Worm (Caenorhabditis elegans) whole organism, L1 larva: Measurements from ENCODE around the gene M04B2.2.

Experiments used
- C04F5.9 ChIP-seq: sonication (generic microtip); optimal IDR thresholded peaks from 2 replicates; lab custom pipeline; 2016; ENCODE audit warnings: missing genetic modification characterization, missing compliant biosample characterization
- C34B4.2 ChIP-seq: sonication (generic microtip); optimal IDR thresholded peaks from 2 replicates; lab custom pipeline; 2017; ENCODE audit warnings: mild to moderate bottlenecking, missing genetic modification characterization, missing compliant biosample characterization
- Y116A8C.19 ChIP-seq: sonication (generic microtip); optimal IDR thresholded peaks from 2 replicates; lab custom pipeline; 2016; ENCODE audit warnings: missing compliant biosample characterization, missing genetic modification characterization, borderline replicate concordance
- aha-1 ChIP-seq: fragments of 150-350 bp; optimal IDR thresholded peaks from 2 replicates; lab custom pipeline; 2014; ENCODE audit warnings: missing biosample characterization, missing genetic modification characterization
- ama-1 ChIP-seq: fragments of 150-350 bp; optimal IDR thresholded peaks from 2 replicates; lab custom pipeline; 2014
- blmp-1 ChIP-seq: fragments of 150-350 bp; optimal IDR thresholded peaks from 2 replicates; lab custom pipeline; 2014; ENCODE audit warnings: missing biosample characterization, missing genetic modification characterization
- ceh-63 ChIP-seq: fragments of 200-800 bp; sonication (Bioruptor generic); optimal IDR thresholded peaks from 2 replicates; lab custom pipeline; 2018; ENCODE audit warnings: mild to moderate bottlenecking, missing genetic modification characterization, missing compliant biosample characterization
- ceh-8 ChIP-seq: fragments of 200-800 bp; sonication (Bioruptor generic); optimal IDR thresholded peaks from 2 replicates; lab custom pipeline; 2018; ENCODE audit warnings: mild to moderate bottlenecking, missing genetic modification characterization, moderate library complexity, missing compliant biosample characterization
- dsc-1 ChIP-seq: sonication (generic microtip); optimal IDR thresholded peaks from 2 replicates; lab custom pipeline; 2016; ENCODE audit warnings: mild to moderate bottlenecking, missing genetic modification characterization, missing compliant biosample characterization
- efl-1 ChIP-seq, 4 experiments: fragments of 150-350 bp; optimal IDR thresholded peaks in 3 of 4; peaks in 1 of 4; 1 replicate in 1 of 4; 2 replicates in 3 of 4; lab custom pipeline; 2014; ENCODE audit warnings: missing biosample characterization in 2 of 4, missing genetic modification characterization in 2 of 4, missing genetic modification reagents in 2 of 4
- egl-13 ChIP-seq: sonication (generic microtip); optimal IDR thresholded peaks from 2 replicates; lab custom pipeline; 2016; ENCODE audit warnings: missing genotype, missing genetic modification reagents, missing genetic modification characterization, missing compliant biosample characterization
- elt-2 ChIP-seq: sonication (generic microtip); optimal IDR thresholded peaks from 2 replicates; lab custom pipeline; 2016; ENCODE audit warnings: missing genetic modification characterization, mild to moderate bottlenecking, inconsistent platforms, missing compliant biosample characterization, missing genetic modification reagents
- ets-5 ChIP-seq: fragments of 200-800 bp; sonication (Bioruptor generic); IDR thresholded peaks from 2 replicates; pipeline ENCODE4 v1.3.6; 2022; ENCODE audit warnings: missing genetic modification characterization, missing compliant biosample characterization
- fkh-4 ChIP-seq: sonication (generic microtip); optimal IDR thresholded peaks from 2 replicates; lab custom pipeline; 2016; ENCODE audit warnings: missing compliant biosample characterization, missing genetic modification characterization, borderline replicate concordance
- fkh-8 ChIP-seq: sonication (generic microtip); optimal IDR thresholded peaks from 2 replicates; lab custom pipeline; 2016; ENCODE audit warnings: mild to moderate bottlenecking, missing genetic modification characterization, missing compliant biosample characterization
- fos-1 ChIP-seq: fragments of 150-350 bp; optimal IDR thresholded peaks from 2 replicates; lab custom pipeline; 2014; ENCODE audit warnings: missing biosample characterization, missing genetic modification characterization
- hlh-17 ChIP-seq: fragments of 200-800 bp; sonication (Bioruptor generic); optimal IDR thresholded peaks from 2 replicates; lab custom pipeline; 2018; ENCODE audit warnings: missing genetic modification characterization, mild to moderate bottlenecking, missing compliant biosample characterization, moderate library complexity, borderline replicate concordance
- hlh-4 ChIP-seq: sonication (generic microtip); optimal IDR thresholded peaks from 2 replicates; lab custom pipeline; 2016; ENCODE audit warnings: mild to moderate bottlenecking, missing genetic modification characterization, missing compliant biosample characterization
- irx-1 ChIP-seq: sonication (generic microtip); optimal IDR thresholded peaks from 2 replicates; lab custom pipeline; 2016; ENCODE audit warnings: missing genetic modification characterization, missing compliant biosample characterization
- lin-13 ChIP-seq: fragments of 150-350 bp; optimal IDR thresholded peaks from 2 replicates; lab custom pipeline; 2014; ENCODE audit warnings: missing biosample characterization, missing genetic modification reagents, missing genetic modification characterization
- lin-14 ChIP-seq: fragments of 200-800 bp; sonication (Bioruptor generic); optimal IDR thresholded peaks from 2 replicates; lab custom pipeline; 2018; ENCODE audit warnings: mild to moderate bottlenecking, missing genetic modification characterization, moderate library complexity, missing compliant biosample characterization
- lin-39 ChIP-seq: fragments of 150-350 bp; optimal IDR thresholded peaks from 2 replicates; lab custom pipeline; 2014; ENCODE audit warnings: missing biosample characterization, missing genetic modification reagents, missing genetic modification characterization
- lir-3 ChIP-seq: sonication (generic microtip); optimal IDR thresholded peaks from 2 replicates; lab custom pipeline; 2016; ENCODE audit warnings: mild to moderate bottlenecking, missing genetic modification characterization, moderate library complexity, missing compliant biosample characterization; ENCODE audit not compliant: poor library complexity
- mab-9 ChIP-seq: fragments of 200-800 bp; sonication (Bioruptor generic); IDR thresholded peaks from 2 replicates; pipeline ENCODE4 v1.3.6; 2022; ENCODE audit warnings: missing genetic modification reagents, missing genetic modification characterization, missing compliant biosample characterization
- nhr-19 ChIP-seq: fragments of 200-800 bp; sonication (Bioruptor generic); conservative IDR thresholded peaks from 2 replicates; pipeline ENCODE4 v1.3.6; 2022; ENCODE audit warnings: missing genetic modification characterization, missing compliant biosample characterization
- nhr-20 ChIP-seq: sonication (generic microtip); optimal IDR thresholded peaks from 2 replicates; lab custom pipeline; 2016; ENCODE audit warnings: mild to moderate bottlenecking, missing genetic modification characterization, missing compliant biosample characterization
- nhr-28 ChIP-seq: fragments of 150-350 bp; optimal IDR thresholded peaks from 2 replicates; lab custom pipeline; 2014; ENCODE audit warnings: missing biosample characterization, missing genetic modification characterization
- nhr-47 ChIP-seq: sonication (generic microtip); optimal IDR thresholded peaks from 2 replicates; lab custom pipeline; 2016; ENCODE audit warnings: mild to moderate bottlenecking, missing genetic modification characterization, moderate library complexity, missing compliant biosample characterization
- nhr-71 ChIP-seq: sonication (generic microtip); optimal IDR thresholded peaks from 2 replicates; lab custom pipeline; 2016; ENCODE audit warnings: mild to moderate bottlenecking, missing genetic modification characterization, moderate library complexity, missing compliant biosample characterization
- nhr-76 ChIP-seq: sonication (generic microtip); optimal IDR thresholded peaks from 2 replicates; lab custom pipeline; 2017; ENCODE audit warnings: missing biosample characterization, missing genetic modification characterization
- nhr-84 ChIP-seq: sonication (generic microtip); optimal IDR thresholded peaks from 2 replicates; lab custom pipeline; 2017; ENCODE audit warnings: missing biosample characterization, missing genetic modification characterization
- nhr-85 ChIP-seq: sonication (generic microtip); peaks from one replicate; lab custom pipeline; 2016; ENCODE audit warnings: missing genetic modification characterization, inconsistent platforms, missing compliant biosample characterization
- pqm-1 ChIP-seq: sonication (generic microtip); optimal IDR thresholded peaks from 3 replicates; lab custom pipeline; 2017; ENCODE audit warnings: missing biosample characterization, missing genetic modification characterization
- rnt-1 ChIP-seq: sonication (generic microtip); optimal IDR thresholded peaks from 2 replicates; lab custom pipeline; 2016; ENCODE audit warnings: mild to moderate bottlenecking, missing genetic modification characterization, moderate library complexity, missing compliant biosample characterization
- sox-4 ChIP-seq: sonication (generic microtip); optimal IDR thresholded peaks from 2 replicates; lab custom pipeline; 2016; ENCODE audit warnings: missing genetic modification characterization, missing compliant biosample characterization
- sptf-1 ChIP-seq: fragments of 150-350 bp; optimal IDR thresholded peaks from 2 replicates; lab custom pipeline; 2014; ENCODE audit warnings: missing biosample characterization, missing genetic modification characterization
- unc-130 ChIP-seq: fragments of 150-350 bp; optimal IDR thresholded peaks from 2 replicates; lab custom pipeline; 2017; ENCODE audit warnings: missing biosample characterization, missing genetic modification characterization, inconsistent platforms
- unc-86 ChIP-seq: sonication (generic microtip); optimal IDR thresholded peaks from 2 replicates; lab custom pipeline; 2016; ENCODE audit warnings: missing genetic modification characterization, missing compliant biosample characterization
- vab-15 ChIP-seq: sonication (generic microtip); optimal IDR thresholded peaks from 2 replicates; lab custom pipeline; 2017; ENCODE audit warnings: missing genotype, mild to moderate bottlenecking, missing genetic modification characterization, missing compliant biosample characterization
- xbp-1 ChIP-seq: sonication (generic microtip); optimal IDR thresholded peaks from 2 replicates; lab custom pipeline; 2016; ENCODE audit warnings: missing genetic modification characterization, missing compliant biosample characterization
- ztf-11 ChIP-seq, 2 experiments: sonication (generic microtip); optimal IDR thresholded peaks; 2 replicates each; lab custom pipeline; 2016 to 2017; ENCODE audit warnings: missing genetic modification characterization in 2 of 2, missing biosample characterization in 1 of 2, missing compliant biosample characterization in 1 of 2

The M04B2.2 gene

ce11 chrIV:11503654-11504053, 24.2 kb upstream of the M04B2.2 start (continued):
- peak; percentile 25 for TF ChIP-seq nhr-71
- no peak for TF ChIP-seq pqm-1
- TF ChIP-seq nhr-47 (tag; lab: Kevin White, UChicago), result no peak
- no peak for TF ChIP-seq mab-9 (GFP tag; lab: Robert Waterston, UW)
- TF ChIP-seq sptf-1 (tag; lab: Kevin White, UChicago), result no peak
- TF ChIP-seq nhr-20 (tag; lab: Kevin White, UChicago), result peak; percentile 40
- TF ChIP-seq fkh-4, result no peak
- no peak for TF ChIP-seq Y116A8C.19 (tag; lab: Kevin White, UChicago)
- TF ChIP-seq ama-1 (lab: Kevin White, UChicago), result no peak
- TF ChIP-seq egl-13 (tag; lab: Kevin White, UChicago), result no peak
- no peak for TF ChIP-seq fos-1 (tag; lab: Kevin White, UChicago)
- no peak for TF ChIP-seq C04F5.9 (tag; lab: Kevin White, UChicago)
- TF ChIP-seq nhr-28 (tag; lab: Kevin White, UChicago), result no peak
- no peak for TF ChIP-seq sox-4 (tag; lab: Kevin White, UChicago)
- TF ChIP-seq nhr-19 (GFP tag; lab: Robert Waterston, UW), result 0 out of 2 replicates have a peak, but pooled peaks have one; percentile 3
- TF ChIP-seq ceh-63, result no peak
- TF ChIP-seq ztf-11 (tag; optimal IDR thresholded peaks at IDR 0.05; lab: Kevin White, UChicago), result no peak
- peak; percentile 24 for TF ChIP-seq unc-130 (tag; lab: Kevin White, UChicago)
- no peak for TF ChIP-seq ets-5 (GFP tag; lab: Robert Waterston, UW)
- no peak for TF ChIP-seq lin-13 (GFP tag; lab: Kevin White, UChicago)
- TF ChIP-seq fkh-8 (tag; lab: Kevin White, UChicago), result no peak
- TF ChIP-seq vab-15, result no peak
- TF ChIP-seq lin-14, result peak; percentile 17
- TF ChIP-seq aha-1, result no peak
- no peak for TF ChIP-seq ceh-8 (GFP tag; lab: Kevin White, UChicago)
- TF ChIP-seq unc-86, result no peak
- no peak for TF ChIP-seq hlh-17 (GFP tag; lab: Kevin White, UChicago)
- TF ChIP-seq efl-1 (optimal IDR thresholded peaks at IDR 0.05; lab: Kevin White, UChicago), result no peak
- TF ChIP-seq efl-1 (GFP tag; optimal IDR thresholded peaks at IDR 0.05 in 1 of 2; lab: Kevin White, UChicago), result no peak
- no peak for TF ChIP-seq lin-39 (tag; lab: Kevin White, UChicago)
- no peak for TF ChIP-seq C34B4.2 (tag; lab: Kevin White, UChicago)
- no peak for TF ChIP-seq nhr-76 (tag; lab: Kevin White, UChicago)
- no peak for TF ChIP-seq rnt-1 (tag; lab: Kevin White, UChicago)
- TF ChIP-seq xbp-1 (tag; lab: Kevin White, UChicago), result no peak
- TF ChIP-seq blmp-1, result peak; percentile 34
- TF ChIP-seq elt-2 (tag; lab: Kevin White, UChicago), result no peak

DNA sequence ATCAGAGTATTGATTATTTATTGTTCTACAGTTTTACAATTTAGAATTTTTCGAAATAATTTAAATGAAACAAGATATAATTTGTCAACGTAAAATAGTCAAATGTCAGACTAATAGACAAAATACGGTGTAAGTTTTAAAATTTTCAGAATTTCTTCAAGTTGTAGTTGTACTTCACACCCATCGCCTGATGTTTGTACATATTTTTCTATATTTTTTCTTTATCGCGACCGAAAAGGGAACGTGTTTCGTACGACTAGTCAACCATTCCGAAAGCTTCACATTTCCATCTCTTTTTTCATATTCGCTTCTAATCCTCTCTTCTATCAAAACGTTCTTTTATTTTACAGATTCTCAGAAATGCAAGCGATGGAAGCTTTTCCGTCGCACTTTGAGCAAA, 23.4 kb upstream of the M04B2.2 start, which contains the start of gene twk-25:
Gene twk-25 (plus strand): TSS at position 301 of the 400 bp plus-strand sequence.
- TF ChIP-seq dsc-1 (tag; lab: Kevin White, UChicago) (no peak), irx-1 (tag; lab: Kevin White, UChicago) (no peak)

ce11 chrIV:11510664-11511063, 17.2 kb upstream of the M04B2.2 start, which contains the start of gene M04B2.6:
TSS of gene M04B2.6 (minus strand) at chrIV:11510764.
- TF ChIP-seq nhr-84 (tag; lab: Kevin White, UChicago), result no peak
- no peak for TF ChIP-seq elt-2 (tag; lab: Kevin White, UChicago)
- no peak for TF ChIP-seq hlh-4 (tag; lab: Kevin White, UChicago)
- no peak for TF ChIP-seq lir-3 (tag; lab: Kevin White, UChicago)
- no peak for TF ChIP-seq nhr-85 (tag; lab: Kevin White, UChicago)
- TF ChIP-seq egl-13 (tag; lab: Kevin White, UChicago), result no peak
